Worm (Caenorhabditis elegans) whole organism, late embryonic: ENCODE measurements around the gene urm-1.

Experiments
- ceh-48 ChIP-seq: sonication (generic microtip); optimal IDR thresholded peaks from 2 replicates; lab custom pipeline; 2016; ENCODE audit warnings: missing genetic modification characterization, inconsistent platforms, missing compliant biosample characterization
- odd-2 ChIP-seq: sonication (generic microtip); optimal IDR thresholded peaks from 2 replicates; lab custom pipeline; 2017; ENCODE audit warnings: antibody characterized with exemption, mild to moderate bottlenecking, missing genetic modification characterization, missing compliant biosample characterization
- pag-3 ChIP-seq: sonication (generic microtip); optimal IDR thresholded peaks from 2 replicates; lab custom pipeline; 2016; ENCODE audit warnings: missing compliant biosample characterization, missing genetic modification characterization, borderline replicate concordance

DNA sequence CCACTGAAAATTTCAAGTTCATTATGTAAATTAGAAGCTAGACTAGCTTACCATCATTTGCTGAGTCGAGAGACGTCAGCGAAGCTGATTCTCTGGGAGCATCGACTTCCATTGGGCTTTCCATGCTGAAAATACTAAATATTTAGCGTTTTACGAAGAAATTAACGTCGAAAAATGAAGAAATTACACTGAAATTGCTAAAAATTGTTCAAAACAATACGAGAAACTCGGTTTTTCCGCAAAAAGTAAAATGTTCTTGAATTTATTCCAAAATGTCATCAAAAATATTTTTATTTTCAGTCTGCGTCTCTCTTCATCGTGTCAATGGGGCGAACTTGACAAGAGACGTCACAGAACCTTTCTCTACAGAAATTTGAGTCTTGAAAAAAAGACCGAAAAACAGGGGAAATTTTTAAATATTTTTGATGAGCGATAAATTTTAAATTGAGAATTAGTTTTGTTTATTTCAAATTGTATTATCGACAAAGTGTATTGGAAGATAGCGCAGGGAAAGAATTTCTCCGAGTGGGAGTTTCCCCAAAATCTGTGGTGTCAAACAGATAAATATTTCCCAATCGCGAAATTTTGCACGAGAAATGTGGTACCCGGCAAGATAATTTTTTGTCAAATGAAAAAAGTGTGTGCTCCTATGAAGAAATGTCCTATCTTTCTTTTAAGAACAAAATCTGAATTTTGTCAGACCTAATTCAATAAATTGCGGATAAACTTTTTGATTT is 44.7 kb upstream of the urm-1 start, which contains the start of gene ecps-1:
- no peak for TF ChIP-seq odd-2
- TF ChIP-seq ceh-48 (tag; lab: Kevin White, UChicago), result peak; percentile 8
- TF ChIP-seq pag-3, result no peak
